Worm (Caenorhabditis elegans) whole organism, late embryonic: Measurements from ENCODE around the gene gst-30.
A peak's percentile ranks its signal among the peaks of the same experiment; 100 is the strongest.

Experiments used
- Y22D7AL.16 ChIP-seq: sonication (generic microtip); optimal IDR thresholded peaks from 2 replicates; lab custom pipeline; 2016; ENCODE audit warnings: missing genetic modification characterization, missing compliant biosample characterization
- ahr-1 ChIP-seq: sonication (generic microtip); optimal IDR thresholded peaks from 2 replicates; lab custom pipeline; 2016; ENCODE audit warnings: missing genetic modification characterization, missing compliant biosample characterization
- ama-1 ChIP-seq: fragments of 150-350 bp; optimal IDR thresholded peaks from 2 replicates; lab custom pipeline; 2014
- ceh-14 ChIP-seq: sonication (generic microtip); optimal IDR thresholded peaks from 2 replicates; lab custom pipeline; 2016; ENCODE audit warnings: missing genotype, missing genetic modification characterization, missing compliant biosample characterization
- ceh-18 ChIP-seq: sonication (generic microtip); optimal IDR thresholded peaks from 2 replicates; lab custom pipeline; 2016; ENCODE audit warnings: missing genetic modification characterization, missing compliant biosample characterization
- ceh-2 ChIP-seq: sonication (generic microtip); optimal IDR thresholded peaks from 2 replicates; lab custom pipeline; 2016; ENCODE audit warnings: missing genotype, missing genetic modification characterization, missing compliant biosample characterization
- ceh-24 ChIP-seq: sonication (generic microtip); optimal IDR thresholded peaks from 2 replicates; lab custom pipeline; 2016; ENCODE audit warnings: mild to moderate bottlenecking, missing genetic modification characterization, missing compliant biosample characterization
- ceh-31 ChIP-seq: sonication (generic microtip); optimal IDR thresholded peaks from 2 replicates; lab custom pipeline; 2016; ENCODE audit warnings: missing genetic modification characterization, missing compliant biosample characterization
- ceh-34 ChIP-seq: sonication (generic microtip); optimal IDR thresholded peaks from 2 replicates; lab custom pipeline; 2016; ENCODE audit warnings: mild to moderate bottlenecking, missing genetic modification characterization, missing compliant biosample characterization
- ceh-48 ChIP-seq: sonication (generic microtip); optimal IDR thresholded peaks from 2 replicates; lab custom pipeline; 2016; ENCODE audit warnings: missing genetic modification characterization, inconsistent platforms, missing compliant biosample characterization
- ceh-6 ChIP-seq: fragments of 200-800 bp; sonication (Bioruptor generic); optimal IDR thresholded peaks from 2 replicates; lab custom pipeline; 2018; ENCODE audit warnings: mild to moderate bottlenecking, missing genetic modification characterization, missing compliant biosample characterization
- ceh-9 ChIP-seq: sonication (generic microtip); optimal IDR thresholded peaks from 2 replicates; lab custom pipeline; 2016; ENCODE audit warnings: mild to moderate bottlenecking, missing genetic modification characterization, inconsistent platforms, missing compliant biosample characterization
- dmd-4 ChIP-seq: sonication (generic microtip); optimal IDR thresholded peaks from 2 replicates; lab custom pipeline; 2016; ENCODE audit warnings: borderline replicate concordance, missing genetic modification characterization, missing compliant biosample characterization
- dve-1 ChIP-seq: sonication (generic microtip); optimal IDR thresholded peaks from 2 replicates; lab custom pipeline; 2017; ENCODE audit warnings: antibody characterized with exemption, mild to moderate bottlenecking, missing genetic modification characterization, missing compliant biosample characterization
- elt-2 ChIP-seq: sonication (generic microtip); optimal IDR thresholded peaks from 2 replicates; lab custom pipeline; 2016; ENCODE audit warnings: missing genetic modification reagents, missing genetic modification characterization, missing compliant biosample characterization
- elt-4 ChIP-seq: sonication (generic microtip); optimal IDR thresholded peaks from 2 replicates; lab custom pipeline; 2016; ENCODE audit warnings: missing genetic modification characterization, missing compliant biosample characterization
- ets-4 ChIP-seq: sonication (generic microtip); optimal IDR thresholded peaks from 2 replicates; lab custom pipeline; 2016; ENCODE audit warnings: missing genetic modification characterization, missing compliant biosample characterization
- eyg-1 ChIP-seq: sonication (generic microtip); optimal IDR thresholded peaks from 2 replicates; lab custom pipeline; 2016; ENCODE audit warnings: missing genotype, missing genetic modification characterization, missing compliant biosample characterization
- fkh-10 ChIP-seq: fragments of 150-350 bp; optimal IDR thresholded peaks from 2 replicates; lab custom pipeline; 2014; ENCODE audit warnings: missing biosample characterization, missing genetic modification reagents, missing genetic modification characterization
- fkh-6 ChIP-seq: sonication (generic microtip); optimal IDR thresholded peaks from 2 replicates; lab custom pipeline; 2016; ENCODE audit warnings: missing genetic modification characterization, missing compliant biosample characterization
- hlh-15 ChIP-seq: sonication (generic microtip); optimal IDR thresholded peaks from 2 replicates; lab custom pipeline; 2016; ENCODE audit warnings: missing genetic modification characterization, missing compliant biosample characterization
- hlh-30 ChIP-seq: sonication (generic microtip); optimal IDR thresholded peaks from 2 replicates; lab custom pipeline; 2017; ENCODE audit warnings: antibody characterized with exemption, missing genetic modification characterization, missing compliant biosample characterization; ENCODE audit not compliant: insufficient read depth
- hlh-6 ChIP-seq: sonication (generic microtip); optimal IDR thresholded peaks from 2 replicates; lab custom pipeline; 2016; ENCODE audit warnings: missing genotype, missing genetic modification characterization, missing compliant biosample characterization
- hlh-8 ChIP-seq: sonication (generic microtip); optimal IDR thresholded peaks from 2 replicates; lab custom pipeline; 2016; ENCODE audit warnings: missing genotype, missing genetic modification characterization, missing compliant biosample characterization
- lin-11 ChIP-seq: fragments of 200-800 bp; sonication (Bioruptor generic); optimal IDR thresholded peaks from 2 replicates; lab custom pipeline; 2018; ENCODE audit warnings: mild to moderate bottlenecking, missing genetic modification characterization, missing compliant biosample characterization
- madf-2 ChIP-seq: sonication (generic microtip); optimal IDR thresholded peaks from 2 replicates; lab custom pipeline; 2017; ENCODE audit warnings: missing genetic modification characterization, missing compliant biosample characterization
- nfya-1 ChIP-seq: sonication (generic microtip); optimal IDR thresholded peaks from 2 replicates; lab custom pipeline; 2017; ENCODE audit warnings: missing genetic modification characterization, mild to moderate bottlenecking, missing compliant biosample characterization, antibody characterized with exemption, moderate library complexity
- nhr-11 ChIP-seq: fragments of 150-350 bp; optimal IDR thresholded peaks from 2 replicates; lab custom pipeline; 2014; ENCODE audit warnings: missing biosample characterization, missing genetic modification characterization
- nhr-232 ChIP-seq: sonication (generic microtip); optimal IDR thresholded peaks from 2 replicates; lab custom pipeline; 2016; ENCODE audit warnings: missing genetic modification characterization, missing compliant biosample characterization
- npax-4 ChIP-seq: sonication (generic microtip); optimal IDR thresholded peaks from 2 replicates; lab custom pipeline; 2016; ENCODE audit warnings: missing genetic modification characterization, missing compliant biosample characterization
- odd-2 ChIP-seq: sonication (generic microtip); optimal IDR thresholded peaks from 2 replicates; lab custom pipeline; 2017; ENCODE audit warnings: antibody characterized with exemption, mild to moderate bottlenecking, missing genetic modification characterization, missing compliant biosample characterization
- pag-3 ChIP-seq: sonication (generic microtip); optimal IDR thresholded peaks from 2 replicates; lab custom pipeline; 2016; ENCODE audit warnings: missing compliant biosample characterization, missing genetic modification characterization, borderline replicate concordance
- pat-9 ChIP-seq: fragments of 200-800 bp; sonication (Bioruptor generic); optimal IDR thresholded peaks from 2 replicates; lab custom pipeline; 2018; ENCODE audit warnings: mild to moderate bottlenecking, missing genetic modification characterization, moderate library complexity, missing compliant biosample characterization
- pax-1 ChIP-seq: fragments of 150-350 bp; optimal IDR thresholded peaks from 2 replicates; lab custom pipeline; 2014; ENCODE audit warnings: missing biosample characterization, missing genetic modification characterization
- pha-2 ChIP-seq: sonication (generic microtip); optimal IDR thresholded peaks from 2 replicates; lab custom pipeline; 2017; ENCODE audit warnings: mild to moderate bottlenecking, missing genetic modification characterization, missing compliant biosample characterization
- pqm-1 ChIP-seq: sonication (generic microtip); optimal IDR thresholded peaks from 2 replicates; lab custom pipeline; 2016; ENCODE audit warnings: missing genetic modification characterization, missing compliant biosample characterization
- pros-1 ChIP-seq: fragments of 150-350 bp; optimal IDR thresholded peaks from 2 replicates; lab custom pipeline; 2014; ENCODE audit warnings: missing biosample characterization, missing genetic modification reagents, missing genetic modification characterization
- rnt-1 ChIP-seq: sonication (generic microtip); optimal IDR thresholded peaks from 2 replicates; lab custom pipeline; 2016; ENCODE audit warnings: missing genetic modification characterization, missing compliant biosample characterization
- sox-2 ChIP-seq: fragments of 200-800 bp; sonication (Bioruptor generic); IDR thresholded peaks from 2 replicates; pipeline ENCODE4 v1.3.6; 2022; ENCODE audit warnings: missing genetic modification reagents, missing genetic modification characterization, missing compliant biosample characterization
- sox-4 ChIP-seq: sonication (generic microtip); optimal IDR thresholded peaks from 2 replicates; lab custom pipeline; 2017; ENCODE audit warnings: mild to moderate bottlenecking, missing genetic modification characterization, inconsistent platforms, missing compliant biosample characterization
- tbx-7 ChIP-seq: sonication (generic microtip); optimal IDR thresholded peaks from 2 replicates; lab custom pipeline; 2016; ENCODE audit warnings: missing genotype, missing genetic modification characterization, missing compliant biosample characterization
- ttx-3 ChIP-seq: sonication (generic microtip); optimal IDR thresholded peaks from 2 replicates; lab custom pipeline; 2016; ENCODE audit warnings: missing genetic modification reagents, missing genetic modification characterization, missing compliant biosample characterization
- unc-3 ChIP-seq, 2 experiments: fragments of 200-800 bp in 1 of 2; sonication (Bioruptor generic) in 1 of 2; sonication (generic microtip) in 1 of 2; conservative IDR thresholded peaks in 1 of 2; optimal IDR thresholded peaks in 1 of 2; 2 replicates each; pipeline versions ENCODE4 v1.3.6 to Lab custom; 2016 to 2022; ENCODE audit warnings: missing compliant biosample characterization in 2 of 2, missing genetic modification characterization in 2 of 2, missing genetic modification reagents in 1 of 2
- unc-42 ChIP-seq: sonication (generic microtip); optimal IDR thresholded peaks from 2 replicates; lab custom pipeline; 2016; ENCODE audit warnings: missing genotype, missing genetic modification characterization, missing compliant biosample characterization
- zip-5 ChIP-seq: sonication (generic microtip); optimal IDR thresholded peaks from 2 replicates; lab custom pipeline; 2016; ENCODE audit warnings: missing genetic modification characterization, missing compliant biosample characterization
- ztf-16 ChIP-seq: sonication (generic microtip); optimal IDR thresholded peaks from 2 replicates; lab custom pipeline; 2017; ENCODE audit warnings: missing genetic modification characterization, missing compliant biosample characterization

The gst-30 gene

DNA sequence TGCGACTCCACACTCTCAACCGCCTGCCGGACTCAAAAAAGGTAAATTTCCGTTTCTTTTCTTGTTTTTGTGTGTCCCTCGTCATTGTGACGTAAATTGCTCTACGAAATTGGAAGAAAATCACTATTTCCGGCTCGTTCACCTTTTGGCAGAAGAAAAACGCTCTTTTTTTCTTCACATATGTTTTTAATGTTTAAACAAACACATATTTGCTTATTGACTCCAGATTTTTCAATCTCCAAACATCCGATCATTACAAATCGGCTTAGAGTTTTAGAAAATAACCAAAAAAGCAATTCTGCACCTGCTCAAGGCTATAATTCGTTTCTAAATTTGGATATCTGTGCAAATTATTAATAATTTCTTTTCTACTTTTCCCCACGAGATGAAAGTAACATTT lies 29.0 kb downstream of the gst-30 start:
- TF ChIP-seq ceh-31 (tag; lab: Kevin White, UChicago), result no peak
- no peak for TF ChIP-seq pag-3 (tag; lab: Kevin White, UChicago)
- no peak for TF ChIP-seq unc-42 (tag; lab: Kevin White, UChicago)
- no peak for TF ChIP-seq sox-2 (GFP tag; lab: Robert Waterston, UW)
- no peak for TF ChIP-seq odd-2 (tag; lab: Kevin White, UChicago)
- TF ChIP-seq ceh-9, result no peak
- TF ChIP-seq unc-3 (GFP tag; conservative IDR thresholded peaks at IDR 0.05; lab: Robert Waterston, UW), result no peak
- no peak for TF ChIP-seq unc-3 (tag; optimal IDR thresholded peaks at IDR 0.05; lab: Kevin White, UChicago)
- TF ChIP-seq nfya-1 (tag; lab: Kevin White, UChicago), result no peak
- no peak for TF ChIP-seq ceh-6 (GFP tag; lab: Kevin White, UChicago)
- no peak for TF ChIP-seq sox-4 (tag; lab: Kevin White, UChicago)
- TF ChIP-seq pros-1 (tag; lab: Kevin White, UChicago), result no peak
- no peak for TF ChIP-seq pqm-1 (tag; lab: Kevin White, UChicago)
- TF ChIP-seq zip-5 (tag; lab: Kevin White, UChicago), result no peak
- TF ChIP-seq hlh-30 (tag; lab: Kevin White, UChicago), result no peak
- TF ChIP-seq fkh-6 (tag; lab: Kevin White, UChicago), result no peak
- TF ChIP-seq tbx-7 (tag; lab: Kevin White, UChicago), result no peak
- no peak for TF ChIP-seq elt-2 (tag; lab: Kevin White, UChicago)

DNA sequence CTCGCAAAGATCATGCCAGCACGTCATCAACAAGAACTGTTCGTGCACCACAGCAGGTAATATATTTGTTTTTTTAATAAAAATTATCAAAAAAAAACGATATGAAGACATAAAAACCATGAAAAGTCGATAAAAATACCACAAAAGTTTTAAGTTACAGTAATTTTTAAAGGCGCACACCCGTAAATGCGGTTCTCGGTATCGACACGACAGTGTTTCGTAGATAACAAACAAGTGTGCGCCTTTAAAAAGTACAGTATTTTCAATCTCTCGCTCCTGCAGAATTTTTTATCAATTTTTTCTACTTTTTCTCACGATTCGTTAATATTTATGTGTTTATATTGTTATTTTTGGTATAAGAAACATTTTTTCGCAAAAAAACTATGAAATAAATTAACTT lies 29.5 kb downstream of the gst-30 start:
- no peak for TF ChIP-seq ama-1 (lab: Kevin White, UChicago)
- TF ChIP-seq ztf-16 (tag; lab: Kevin White, UChicago), result no peak
- TF ChIP-seq hlh-15 (tag; lab: Kevin White, UChicago), result no peak

DNA sequence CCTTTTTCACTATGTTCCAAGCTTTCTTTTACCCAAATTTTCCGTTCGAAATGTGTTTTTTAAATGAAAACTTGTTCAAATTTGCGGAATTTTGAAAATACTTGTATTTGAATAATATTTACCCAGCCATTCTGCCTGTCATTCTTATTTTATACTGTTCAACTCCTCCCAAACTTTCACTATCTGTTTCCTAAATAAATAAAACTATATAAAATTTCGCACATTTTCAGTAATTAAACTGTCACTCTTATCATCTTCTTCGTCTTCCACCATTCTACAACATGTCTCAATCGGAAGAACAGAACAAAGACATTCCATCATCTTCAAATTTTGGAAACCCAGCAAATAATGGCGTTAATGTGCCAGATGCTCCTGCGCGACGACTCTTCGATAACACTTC lies 30.1 kb downstream of the gst-30 start, which contains the start of gene btbd-10:
Gene btbd-10, plus strand, starts transcription at position 231 of the 400 bp plus-strand sequence.
- no peak for TF ChIP-seq npax-4 (tag; lab: Kevin White, UChicago)
- no peak for TF ChIP-seq ceh-2 (tag; lab: Kevin White, UChicago)
- no peak for TF ChIP-seq ahr-1 (tag; lab: Kevin White, UChicago)
- TF ChIP-seq madf-2 (tag; lab: Kevin White, UChicago), result no peak
- no peak for TF ChIP-seq nhr-11 (tag; lab: Kevin White, UChicago)
- TF ChIP-seq ttx-3 (tag; lab: Kevin White, UChicago), result no peak
- no peak for TF ChIP-seq pqm-1 (tag; lab: Kevin White, UChicago)
- no peak for TF ChIP-seq ceh-6 (GFP tag; lab: Kevin White, UChicago)
- no peak for TF ChIP-seq nhr-232
- no peak for TF ChIP-seq pha-2 (tag; lab: Kevin White, UChicago)
- TF ChIP-seq hlh-30 (tag; lab: Kevin White, UChicago), result no peak

DNA sequence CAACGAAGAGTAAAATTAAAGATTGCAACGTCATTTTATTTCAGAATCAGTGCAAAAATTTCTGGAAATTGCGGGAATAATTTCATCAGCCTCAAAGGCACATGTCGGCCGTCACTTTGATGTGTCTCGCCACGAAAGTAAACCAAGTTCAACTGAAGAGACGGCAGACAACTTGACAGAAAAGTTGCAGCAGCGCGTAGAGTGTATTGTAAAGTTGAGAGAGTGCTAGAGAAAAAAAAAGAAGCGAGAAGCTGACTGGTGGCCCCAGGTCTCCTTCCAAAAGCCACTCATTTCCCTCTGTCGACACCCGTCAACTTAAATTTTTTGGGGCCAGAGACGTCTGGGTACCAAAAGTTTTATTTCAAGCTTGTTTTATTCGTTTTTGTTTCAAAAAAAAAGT lies 30.6 kb downstream of the gst-30 start:
- TF ChIP-seq ceh-24 (tag; lab: Kevin White, UChicago) (no peak), fkh-10 (GFP tag; lab: Kevin White, UChicago) (no peak), hlh-6 (no peak), hlh-30 (tag; lab: Kevin White, UChicago) (peak; percentile 56), ets-4 (tag; lab: Kevin White, UChicago) (peak; percentile 1), ama-1 (lab: Kevin White, UChicago) (no peak), dmd-4 (tag; lab: Kevin White, UChicago) (no peak), ceh-18 (tag; lab: Kevin White, UChicago) (peak; percentile 47), rnt-1 (tag; lab: Kevin White, UChicago) (peak; percentile 70), Y22D7AL.16 (tag; lab: Kevin White, UChicago) (no peak), ceh-31 (tag; lab: Kevin White, UChicago) (peak; percentile 64), ceh-14 (no peak), ahr-1 (tag; lab: Kevin White, UChicago) (no peak), dve-1 (tag; lab: Kevin White, UChicago) (peak; percentile 44), ceh-34 (tag; lab: Kevin White, UChicago) (no peak), lin-11 (tag; lab: Kevin White, UChicago) (no peak), hlh-8 (tag; lab: Kevin White, UChicago) (no peak), hlh-15 (tag; lab: Kevin White, UChicago) (no peak), pax-1 (tag; lab: Kevin White, UChicago) (no peak), ceh-9 (no peak), pat-9 (tag; lab: Kevin White, UChicago) (no peak), ceh-48 (tag; lab: Kevin White, UChicago) (no peak), npax-4 (tag; lab: Kevin White, UChicago) (no peak), ceh-6 (GFP tag; lab: Kevin White, UChicago) (no peak), elt-4 (tag; lab: Kevin White, UChicago) (no peak), nhr-11 (tag; lab: Kevin White, UChicago) (no peak), sox-4 (tag; lab: Kevin White, UChicago) (no peak), eyg-1 (tag; lab: Kevin White, UChicago) (no peak)
